Fruit fly (Drosophila melanogaster): ENCODE measurements around the gene CG44325.

Gene CG44325

dm6 chrX:9042457-9043045, 35.7 kb downstream of the CG44325 start (continued):
- no peak for TF ChIP-seq her (GFP tag; optimal IDR thresholded peaks at IDR 0.05)
- peak; percentile 23 for TF ChIP-seq CG2712 (tag; optimal IDR thresholded peaks at IDR 0.05)
- no peak for TF ChIP-seq seq (GFP tag; IDR thresholded peaks at IDR 0.05)
- TF ChIP-seq h (optimal IDR thresholded peaks at IDR 0.05): no peak
- TF ChIP-seq CG12071 (GFP tag; optimal IDR thresholded peaks at IDR 0.05): no peak
- TF ChIP-seq CG4854 (GFP tag; optimal IDR thresholded peaks at IDR 0.05): no peak
- TF ChIP-seq Opbp (GFP tag; IDR thresholded peaks at IDR 0.05; ENCODE audit: partially characterized antibody): no peak; the same call in 2 of the 3 replicates
- peak; percentile 81 for TF ChIP-seq sens (GFP tag)
- no peak for TF ChIP-seq Oaz (GFP tag; IDR thresholded peaks at IDR 0.05)
- no peak for TF ChIP-seq MTF-1 (GFP tag; optimal IDR thresholded peaks at IDR 0.05; ENCODE audit: borderline replicate concordance)
- peak; percentile 11 for TF ChIP-seq CG11504 (tag; optimal IDR thresholded peaks at IDR 0.05)
- TF ChIP-seq NC2β (GFP tag; optimal IDR thresholded peaks at IDR 0.05): no peak
- peak; percentile 9 for TF ChIP-seq CG13424 (tag; optimal IDR thresholded peaks at IDR 0.05)
- no peak for TF ChIP-seq sob (GFP tag; IDR thresholded peaks at IDR 0.05)
- peak; percentile 14; the same call in 1 of the 2 replicates for TF ChIP-seq E2f1 (GFP tag; IDR thresholded peaks at IDR 0.05)
- 0 out of 3 replicates have a peak, but pooled peaks have one; percentile 3 for TF ChIP-seq zfh1 (GFP tag; IDR thresholded peaks at IDR 0.05)
- TF ChIP-seq CG7928 (GFP tag; optimal IDR thresholded peaks at IDR 0.05): no peak
- TF ChIP-seq trh (GFP tag; optimal IDR thresholded peaks at IDR 0.05): no peak
- peak; percentile 42 for TF ChIP-seq CG13287 (GFP tag; IDR thresholded peaks at IDR 0.05; ENCODE audit: partially characterized antibody)
- TF ChIP-seq CG1832 (GFP tag; optimal IDR thresholded peaks at IDR 0.05): peak; percentile 94
- no peak for TF ChIP-seq CG33213 (GFP tag; optimal IDR thresholded peaks at IDR 0.05)
- TF ChIP-seq grn (GFP tag; optimal IDR thresholded peaks at IDR 0.05): no peak
- TF ChIP-seq da (GFP tag; optimal IDR thresholded peaks at IDR 0.05): no peak
- TF ChIP-seq Ssrp (tag; optimal IDR thresholded peaks at IDR 0.05): no peak
- no peak for TF ChIP-seq CG7745 (tag; optimal IDR thresholded peaks at IDR 0.05)
- no peak for TF ChIP-seq CG2129 (GFP tag; IDR thresholded peaks at IDR 0.05; ENCODE audit: partially characterized antibody)
- TF ChIP-seq eve (GFP tag; optimal IDR thresholded peaks at IDR 0.05): peak in 1 of 2 experiments; percentile 61
- TF ChIP-seq CG9932 (GFP tag; IDR thresholded peaks at IDR 0.05): peak; percentile 20; the same call in 1 of the 2 replicates
- TF ChIP-seq Lpt (GFP tag; optimal IDR thresholded peaks at IDR 0.05): no peak
- no peak for TF ChIP-seq Taf1 (GFP tag; IDR thresholded peaks at IDR 0.05)
- TF ChIP-seq en (GFP tag; optimal IDR thresholded peaks at IDR 0.05): no peak
- TF ChIP-seq tio (GFP tag; optimal IDR thresholded peaks at IDR 0.05): no peak
- TF ChIP-seq klu (GFP tag; IDR thresholded peaks at IDR 0.05): no peak
- TF ChIP-seq CG18262 (tag; optimal IDR thresholded peaks at IDR 0.05): peak; percentile 23
- no peak for TF ChIP-seq mirr (GFP tag; optimal IDR thresholded peaks at IDR 0.05)
- no peak for TF ChIP-seq cato (GFP tag; optimal IDR thresholded peaks at IDR 0.05; ENCODE audit: borderline replicate concordance)
- no peak for TF ChIP-seq CG10462 (GFP tag; optimal IDR thresholded peaks at IDR 0.05)
- TF ChIP-seq lmd (GFP tag; IDR thresholded peaks at IDR 0.05): peak; percentile 26; the same call in 1 of the 2 replicates
- no peak for TF ChIP-seq usp (GFP tag; optimal IDR thresholded peaks at IDR 0.05)
- no peak for TF ChIP-seq stc (GFP tag; IDR thresholded peaks at IDR 0.05)
- TF ChIP-seq CG10209 (GFP tag; optimal IDR thresholded peaks at IDR 0.05): no peak
- TF ChIP-seq CG10654 (GFP tag; optimal IDR thresholded peaks at IDR 0.05): no peak
- TF ChIP-seq gfzf (GFP tag; optimal IDR thresholded peaks at IDR 0.05): no peak
- TF ChIP-seq nerfin-2 (GFP tag; IDR thresholded peaks at IDR 0.05; ENCODE audit: partially characterized antibody): no peak
- TF ChIP-seq CG4730 (GFP tag; IDR thresholded peaks at IDR 0.05): no peak
- no peak for TF ChIP-seq lola (GFP tag; optimal IDR thresholded peaks at IDR 0.05)
- TF ChIP-seq chinmo (GFP tag; IDR thresholded peaks at IDR 0.05; ENCODE audit: partially characterized antibody): peak; percentile 96; the same call in 3 of the 4 replicates
- TF ChIP-seq Dip2 (GFP tag; IDR thresholded peaks at IDR 0.05): no peak
- TF ChIP-seq NfI (GFP tag; optimal IDR thresholded peaks at IDR 0.05): no peak
- no peak for TF ChIP-seq jigr1 (GFP tag; IDR thresholded peaks at IDR 0.05)
- no peak for TF ChIP-seq hbn (GFP tag; IDR thresholded peaks at IDR 0.05; ENCODE audit: partially characterized antibody)

Data from whole organism, embryonic.